Worm (Caenorhabditis elegans): ENCODE measurements around the gene ZK1236.9.

- TF ChIP-seq him-1 (tag; optimal IDR thresholded peaks at IDR 0.05) (no peak), W03F9.2 (tag; optimal IDR thresholded peaks at IDR 0.05) (peak; percentile 15), dao-5 (tag; optimal IDR thresholded peaks at IDR 0.05) (no peak)
Measured at ce11 chrIII:8405449-8405962, 29.5 kb downstream of the ZK1236.9 start, which contains the start of the genes ubxn-4 and cyy-1.
